Fruit fly (Drosophila melanogaster) whole organism, embryonic: ENCODE results near the gene Kpc1.

Experiments
- Aef1 ChIP-seq: fragments of 200-800 bp; sonication (Bioruptor generic); IDR thresholded peaks from 3 replicates; pipeline ENCODE4 v1.3.6; 2022; ENCODE audit warnings: missing biosample characterization, missing genetic modification characterization
- BEAF-32 ChIP-seq: fragments of 200-800 bp; sonication (Bioruptor generic); optimal IDR thresholded peaks from 3 replicates; lab custom pipeline; 2017; ENCODE audit warnings: missing biosample characterization, missing genetic modification characterization, mild to moderate bottlenecking, moderate library complexity, missing genetic modification reagents
- Bgb ChIP-seq: fragments of 200-800 bp; sonication (Bioruptor generic); IDR thresholded peaks from 2 replicates; pipeline ENCODE4 v1.3.6; 2022; ENCODE audit warnings: missing biosample characterization, missing genetic modification characterization; ENCODE audit not compliant: partially characterized antibody
- Bteb2 ChIP-seq: fragments of 200-800 bp; sonication (Bioruptor generic); optimal IDR thresholded peaks from 2 replicates; lab custom pipeline; 2016; ENCODE audit warnings: missing biosample characterization, missing genetic modification characterization
- CG10274 ChIP-seq: fragments of 200-800 bp; sonication (Bioruptor generic); optimal IDR thresholded peaks from 3 replicates; lab custom pipeline; 2017; ENCODE audit warnings: missing biosample characterization, mild to moderate bottlenecking, missing genetic modification characterization
- CG10431 ChIP-seq: fragments of 200-800 bp; sonication (Bioruptor generic); optimal IDR thresholded peaks from 3 replicates; lab custom pipeline; 2018; ENCODE audit warnings: missing biosample characterization, mild to moderate bottlenecking, missing genetic modification characterization
- CG10565 ChIP-seq: fragments of 200-800 bp; sonication (Bioruptor generic); optimal IDR thresholded peaks from 3 replicates; lab custom pipeline; 2016; ENCODE audit warnings: missing biosample characterization, mild to moderate bottlenecking, missing genetic modification characterization
- CG12391 ChIP-seq: fragments of 200-800 bp; sonication (Bioruptor generic); optimal IDR thresholded peaks from 3 replicates; lab custom pipeline; 2018; ENCODE audit warnings: missing biosample characterization, mild to moderate bottlenecking, missing genetic modification characterization, moderate library complexity
- CG14014 ChIP-seq: fragments of 200-800 bp; sonication (Bioruptor generic); IDR thresholded peaks from 2 replicates; pipeline ENCODE4 v1.3.6; 2022; ENCODE audit warnings: missing biosample characterization, missing genetic modification characterization
- CG14667 ChIP-seq: fragments of 200-800 bp; sonication (Bioruptor generic); IDR thresholded peaks from 2 replicates; pipeline ENCODE4 v1.3.6; 2022; ENCODE audit warnings: missing biosample characterization, missing genetic modification characterization
- CG14710 ChIP-seq: fragments of 200-800 bp; sonication (Bioruptor generic); optimal IDR thresholded peaks from 3 replicates; lab custom pipeline; 2019; ENCODE audit warnings: missing biosample characterization, mild to moderate bottlenecking, missing genetic modification characterization, moderate library complexity
- CG15479 ChIP-seq: fragments of 200-800 bp; sonication (Bioruptor generic); optimal IDR thresholded peaks from 3 replicates; lab custom pipeline; 2019; ENCODE audit warnings: missing biosample characterization, mild to moderate bottlenecking, missing genetic modification characterization, moderate library complexity
- CG1602 ChIP-seq: fragments of 200-800 bp; sonication (Bioruptor generic); optimal IDR thresholded peaks from 3 replicates; lab custom pipeline; 2016; ENCODE audit warnings: missing biosample characterization, missing genetic modification characterization
- CG16863 ChIP-seq: fragments of 200-800 bp; sonication (Bioruptor generic); optimal IDR thresholded peaks from 3 replicates; lab custom pipeline; 2016; ENCODE audit warnings: missing biosample characterization, missing genetic modification characterization
- CG17359 ChIP-seq: fragments of 200-800 bp; sonication (Bioruptor generic); optimal IDR thresholded peaks from 3 replicates; lab custom pipeline; 2018; ENCODE audit warnings: missing biosample characterization, mild to moderate bottlenecking, missing genetic modification characterization, moderate library complexity
- CG17802 ChIP-seq: fragments of 200-800 bp; sonication (Bioruptor generic); optimal IDR thresholded peaks from 2 replicates; lab custom pipeline; 2018; ENCODE audit warnings: missing biosample characterization, mild to moderate bottlenecking, missing genetic modification characterization, moderate library complexity
- CG32772 ChIP-seq: fragments of 200-800 bp; sonication (Bioruptor generic); IDR thresholded peaks from 2 replicates; pipeline ENCODE4 v1.3.6; 2022; ENCODE audit warnings: missing biosample characterization, missing genetic modification characterization
- CG34376 ChIP-seq: fragments of 200-800 bp; sonication (Bioruptor generic); optimal IDR thresholded peaks from 2 replicates; lab custom pipeline; 2018; ENCODE audit warnings: missing biosample characterization, mild to moderate bottlenecking, missing genetic modification characterization
- CG42726 ChIP-seq: fragments of 200-800 bp; sonication (Bioruptor generic); IDR thresholded peaks from 2 replicates; pipeline ENCODE4 v1.3.6; 2022; ENCODE audit warnings: missing biosample characterization, missing genetic modification characterization; ENCODE audit not compliant: partially characterized antibody
- CG43689 ChIP-seq: fragments of 200-800 bp; sonication (Bioruptor generic); IDR thresholded peaks from 2 replicates; pipeline ENCODE4 v1.3.6; 2022; ENCODE audit warnings: missing biosample characterization, missing genetic modification characterization
- CG4404 ChIP-seq: fragments of 200-800 bp; sonication (Bioruptor generic); IDR thresholded peaks from 2 replicates; pipeline ENCODE4 v1.3.6; 2022; ENCODE audit warnings: missing biosample characterization, missing genetic modification characterization
- CG6791 ChIP-seq: fragments of 200-800 bp; sonication (Bioruptor generic); IDR thresholded peaks from 3 replicates; pipeline ENCODE4 v1.3.6; 2022; ENCODE audit warnings: missing biosample characterization, missing genetic modification characterization; ENCODE audit not compliant: partially characterized antibody
- CG7556 ChIP-seq: fragments of 200-800 bp; sonication (Bioruptor generic); optimal IDR thresholded peaks from 2 replicates; lab custom pipeline; 2017; ENCODE audit warnings: missing biosample characterization, mild to moderate bottlenecking, missing genetic modification characterization
- CG8924 ChIP-seq: fragments of 200-800 bp; optimal IDR thresholded peaks from 3 replicates; lab custom pipeline; 2019; ENCODE audit warnings: missing biosample characterization, mild to moderate bottlenecking, missing genetic modification characterization, moderate library complexity
- CkIIα-i1 ChIP-seq: fragments of 200-800 bp; sonication (Bioruptor generic); IDR thresholded peaks from 2 replicates; pipeline ENCODE4 v1.3.6; 2022; ENCODE audit warnings: missing biosample characterization, missing genetic modification characterization
- Dll ChIP-seq: fragments of 200-800 bp; sonication (Bioruptor generic); IDR thresholded peaks from 4 replicates; pipeline ENCODE4 v1.3.6; 2022; ENCODE audit warnings: missing biosample characterization, missing genetic modification characterization; ENCODE audit not compliant: partially characterized antibody
- Doc3 ChIP-seq: fragments of 200-800 bp; sonication (Bioruptor generic); IDR thresholded peaks from 3 replicates; pipeline ENCODE4 v1.3.6; 2022; ENCODE audit warnings: missing biosample characterization, missing genetic modification characterization; ENCODE audit not compliant: partially characterized antibody
- Hmx ChIP-seq: fragments of 200-800 bp; sonication (Bioruptor generic); optimal IDR thresholded peaks from 2 replicates; lab custom pipeline; 2016; ENCODE audit warnings: missing biosample characterization, missing genetic modification characterization
- Hr39 ChIP-seq: fragments of >200 bp; optimal IDR thresholded peaks from 2 replicates; lab custom pipeline; 2017
- Hr51 ChIP-seq, 2 experiments: fragments of 200-800 bp; sonication (Bioruptor generic); optimal IDR thresholded peaks; 2 replicates in 1 of 2; 3 replicates in 1 of 2; lab custom pipeline; 2016 to 2018; ENCODE audit warnings: missing biosample characterization in 2 of 2, missing genetic modification characterization in 2 of 2, mild to moderate bottlenecking in 1 of 2, moderate library complexity in 1 of 2
- Nf-YB ChIP-seq: fragments of 200-800 bp; sonication (Bioruptor generic); optimal IDR thresholded peaks from 3 replicates; lab custom pipeline; 2019; ENCODE audit warnings: missing biosample characterization, mild to moderate bottlenecking, missing genetic modification characterization, moderate library complexity
- Optix ChIP-seq: fragments of 200-800 bp; sonication (Bioruptor generic); IDR thresholded peaks from 3 replicates; pipeline ENCODE4 v1.3.6; 2022; ENCODE audit warnings: missing biosample characterization, missing genetic modification characterization
- Scr ChIP-seq: fragments of 200-800 bp; sonication (Bioruptor generic); IDR thresholded peaks from 2 replicates; pipeline ENCODE4 v1.3.6; 2022; ENCODE audit warnings: missing biosample characterization, missing genetic modification characterization; ENCODE audit not compliant: partially characterized antibody
- aop ChIP-seq: fragments of 200-800 bp; sonication (Bioruptor generic); IDR thresholded peaks from 2 replicates; pipeline ENCODE4 v1.3.6; 2022; ENCODE audit warnings: missing biosample characterization, missing genetic modification characterization
- bbx ChIP-seq: fragments of 200-800 bp; sonication (Bioruptor generic); IDR thresholded peaks from 2 replicates; pipeline ENCODE4 v1.3.6; 2022; ENCODE audit warnings: missing biosample characterization, missing genetic modification characterization; ENCODE audit not compliant: partially characterized antibody
- chm ChIP-seq: fragments of 200-800 bp; sonication (Bioruptor generic); IDR thresholded peaks from 2 replicates; pipeline ENCODE4 v1.3.6; 2022; ENCODE audit warnings: missing biosample characterization, missing genetic modification characterization
- gcm2 ChIP-seq: fragments of 200-800 bp; sonication (Bioruptor generic); optimal IDR thresholded peaks from 2 replicates; lab custom pipeline; 2016; ENCODE audit warnings: missing biosample characterization, missing genetic modification characterization
- hb ChIP-seq: fragments of 200-800 bp; sonication (Bioruptor generic); IDR thresholded peaks from 3 replicates; pipeline ENCODE4 v1.3.6; 2022; ENCODE audit warnings: missing biosample characterization, missing genetic modification characterization; ENCODE audit not compliant: partially characterized antibody
- hkb ChIP-seq, 2 experiments: fragments of 200-800 bp in 1 of 2; fragments of >200 bp in 1 of 2; sonication (Bioruptor generic) in 1 of 2; IDR thresholded peaks in 1 of 2; optimal IDR thresholded peaks in 1 of 2; 2 replicates each; pipeline versions ENCODE4 v1.3.6 to Lab custom; 2017 to 2022; ENCODE audit warnings: missing biosample characterization in 1 of 2, missing genetic modification characterization in 1 of 2
- jing ChIP-seq: fragments of 200-800 bp; sonication (Bioruptor generic); optimal IDR thresholded peaks from 2 replicates; lab custom pipeline; 2018; ENCODE audit warnings: missing biosample characterization, mild to moderate bottlenecking, missing genetic modification characterization
- mirr ChIP-seq: fragments of 200-800 bp; sonication (Bioruptor generic); optimal IDR thresholded peaks from 3 replicates; lab custom pipeline; 2018; ENCODE audit warnings: missing biosample characterization, mild to moderate bottlenecking, missing genetic modification characterization
- pho ChIP-seq: fragments of 200-800 bp; sonication (Bioruptor generic); optimal IDR thresholded peaks from 2 replicates; lab custom pipeline; 2016; ENCODE audit warnings: missing biosample characterization, missing genetic modification characterization
- salm ChIP-seq: fragments of 200-800 bp; sonication (Bioruptor generic); optimal IDR thresholded peaks from 2 replicates; lab custom pipeline; 2018; ENCODE audit warnings: missing biosample characterization, mild to moderate bottlenecking, missing genetic modification characterization
- seq ChIP-seq: fragments of 200-800 bp; sonication (Bioruptor generic); IDR thresholded peaks from 2 replicates; pipeline ENCODE4 v1.3.6; 2022; ENCODE audit warnings: missing biosample characterization, missing genetic modification characterization
- slbo ChIP-seq: fragments of 200-800 bp; sonication (Bioruptor generic); IDR thresholded peaks from 2 replicates; pipeline ENCODE4 v1.3.6; 2022; ENCODE audit warnings: missing biosample characterization, missing genetic modification characterization
- sug ChIP-seq: fragments of 200-800 bp; optimal IDR thresholded peaks from 2 replicates; lab custom pipeline; 2019; ENCODE audit warnings: missing biosample characterization, mild to moderate bottlenecking, missing genetic modification characterization, moderate library complexity
- tna ChIP-seq: fragments of 200-800 bp; sonication (Bioruptor generic); IDR thresholded peaks from 2 replicates; pipeline ENCODE4 v1.3.6; 2022; ENCODE audit warnings: missing biosample characterization, missing genetic modification characterization; ENCODE audit not compliant: partially characterized antibody
- unc-4 ChIP-seq: fragments of 200-800 bp; sonication (Bioruptor generic); IDR thresholded peaks from 2 replicates; pipeline ENCODE4 v1.3.6; 2022; ENCODE audit warnings: missing biosample characterization, missing genetic modification characterization; ENCODE audit not compliant: partially characterized antibody
- zfh2 ChIP-seq: fragments of 200-800 bp; sonication (Bioruptor generic); optimal IDR thresholded peaks from 2 replicates; lab custom pipeline; 2016; ENCODE audit warnings: missing biosample characterization, missing genetic modification characterization

Kpc1 gene

DNA sequence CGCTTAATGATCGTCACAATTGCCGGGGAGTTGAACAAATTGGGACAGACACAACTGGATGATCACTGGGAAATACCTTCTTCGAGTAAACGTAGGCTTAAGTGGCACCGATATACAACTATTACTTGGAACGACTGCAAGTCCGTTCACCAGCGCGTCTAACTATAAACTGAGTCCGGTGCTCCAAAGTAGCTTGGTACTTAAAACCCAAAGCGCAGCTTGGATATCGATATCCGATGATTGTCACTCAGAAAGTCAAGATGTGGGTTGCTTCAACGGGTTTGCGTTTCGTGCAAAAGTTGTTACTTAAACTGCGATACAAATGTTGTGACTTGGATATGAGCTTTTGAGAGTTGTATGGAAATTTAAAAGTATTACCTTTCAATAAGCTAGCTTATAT, 10.3 kb upstream of the Kpc1 start, which contains the start of gene Spn88Ea (continued):
- TF ChIP-seq CG16863 (no peak), Nf-YB (GFP tag; lab: Kevin White, UChicago) (no peak), CG32772 (GFP tag; lab: Robert Waterston, UW) (no peak), CG14014 (0 out of 2 replicates have a peak, but pooled peaks have one; percentile 22), CG43689 (GFP tag; lab: Robert Waterston, UW) (no peak), hkb (optimal IDR thresholded peaks at IDR 0.05; lab: Kevin White, UChicago) (no peak), hkb (GFP tag; IDR thresholded peaks at IDR 0.05; lab: Robert Waterston, UW) (no peak), Hr39 (no peak), CG17359 (tag; lab: Kevin White, UChicago) (peak; percentile 16), CG15479 (GFP tag; lab: Kevin White, UChicago) (no peak), CG34376 (GFP tag; lab: Kevin White, UChicago) (no peak), seq (GFP tag; lab: Robert Waterston, UW) (no peak), unc-4 (GFP tag; lab: Robert Waterston, UW) (peak; percentile 39; the same call in 1 of the 2 replicates), pho (GFP tag; lab: Kevin White, UChicago) (no peak), CG7556 (GFP tag; lab: Kevin White, UChicago) (no peak), CG12391 (no peak), CG6791 (GFP tag; lab: Robert Waterston, UW) (peak; percentile 7; the same call in 1 of the 3 replicates), tna (peak; percentile 23; the same call in 1 of the 2 replicates), Aef1 (no peak), CG14667 (GFP tag; lab: Robert Waterston, UW) (no peak), CG8924 (tag; lab: Kevin White, UChicago) (no peak), BEAF-32 (GFP tag; lab: Kevin White, UChicago) (peak; percentile 40), CG4404 (GFP tag; lab: Robert Waterston, UW) (no peak), Optix (no peak), bbx (GFP tag; lab: Robert Waterston, UW) (peak; percentile 56; the same call in 1 of the 2 replicates), Hr51 (GFP tag; optimal IDR thresholded peaks at IDR 0.05; lab: Kevin White, UChicago) (no peak), sug (tag; lab: Kevin White, UChicago) (no peak), CG10565 (GFP tag; lab: Kevin White, UChicago) (no peak), zfh2 (GFP tag; lab: Kevin White, UChicago) (no peak), CkIIα-i1 (GFP tag; lab: Robert Waterston, UW) (no peak), CG14710 (tag; lab: Kevin White, UChicago) (no peak), hb (no peak), CG10431 (GFP tag; lab: Kevin White, UChicago) (no peak), Doc3 (GFP tag; lab: Robert Waterston, UW) (peak; percentile 44; the same call in 1 of the 3 replicates), Dll (0 out of 4 replicates have a peak, but pooled peaks have one; percentile 29), slbo (GFP tag; lab: Robert Waterston, UW) (no peak), mirr (peak; percentile 18), CG1602 (GFP tag; lab: Kevin White, UChicago) (no peak), CG17802 (peak; percentile 32), Bteb2 (GFP tag; lab: Kevin White, UChicago) (no peak), jing (no peak), Bgb (GFP tag; lab: Robert Waterston, UW) (peak; percentile 54), gcm2 (GFP tag; lab: Kevin White, UChicago) (no peak), CG42726 (peak; percentile 35; the same call in 1 of the 2 replicates), salm (tag; lab: Kevin White, UChicago) (no peak), aop (GFP tag; lab: Robert Waterston, UW) (no peak), chm (GFP tag; lab: Robert Waterston, UW) (peak; percentile 39; the same call in 1 of the 2 replicates), Scr (GFP tag; lab: Robert Waterston, UW) (0 out of 2 replicates have a peak, but pooled peaks have one; percentile 19), CG10274 (GFP tag; lab: Kevin White, UChicago) (no peak), Hmx (no peak)
